Worm (Caenorhabditis elegans): ENCODE results near the gene clec-51.

clec-51 gene

ce11 chrIV:8206314-8206713, 42.7 kb upstream of the clec-51 start, which contains the start of gene svh-1:
Gene svh-1 (plus strand): TSS chrIV:8206614.
- no peak for TF ChIP-seq ttx-3 (tag; optimal IDR thresholded peaks at IDR 0.05)
- TF ChIP-seq pha-2 (tag; optimal IDR thresholded peaks at IDR 0.05), result no peak
- no peak for TF ChIP-seq hlh-15 (tag; optimal IDR thresholded peaks at IDR 0.05)
- TF ChIP-seq ahr-1 (tag; optimal IDR thresholded peaks at IDR 0.05), result no peak
- no peak for TF ChIP-seq ceh-14 (tag; optimal IDR thresholded peaks at IDR 0.05)
- no peak for TF ChIP-seq nhr-232 (tag; optimal IDR thresholded peaks at IDR 0.05)
- no peak for TF ChIP-seq sox-2 (GFP tag; IDR thresholded peaks at IDR 0.05)
- TF ChIP-seq eyg-1 (tag; optimal IDR thresholded peaks at IDR 0.05), result no peak
- no peak for TF ChIP-seq unc-42 (tag; optimal IDR thresholded peaks at IDR 0.05)
- no peak for TF ChIP-seq ceh-22 (tag; optimal IDR thresholded peaks at IDR 0.05)
- no peak for TF ChIP-seq pag-3 (tag; optimal IDR thresholded peaks at IDR 0.05; ENCODE audit: borderline replicate concordance)
- no peak for TF ChIP-seq hlh-8 (tag; optimal IDR thresholded peaks at IDR 0.05)
- no peak for TF ChIP-seq K09A11.1 (tag; optimal IDR thresholded peaks at IDR 0.05; ENCODE audit: insufficient read depth)
- TF ChIP-seq dve-1 (tag; optimal IDR thresholded peaks at IDR 0.05), result no peak
- TF ChIP-seq tbx-7 (tag; optimal IDR thresholded peaks at IDR 0.05), result no peak
- no peak for TF ChIP-seq ceh-45 (GFP tag; IDR thresholded peaks at IDR 0.05)
- no peak for TF ChIP-seq pqm-1 (tag; optimal IDR thresholded peaks at IDR 0.05)
- TF ChIP-seq pros-1 (tag; optimal IDR thresholded peaks at IDR 0.05), result no peak
- TF ChIP-seq mec-3 (tag; optimal IDR thresholded peaks at IDR 0.05; ENCODE audit: borderline replicate concordance), result no peak

ce11 chrIV:8205272-8206098, 41.9 kb upstream of the clec-51 start, which contains the start of gene hgrs-1:
Gene hgrs-1 (minus strand): TSS chrIV:8206048.
- peak; percentile 29 for TF ChIP-seq nfya-1 (tag; optimal IDR thresholded peaks at IDR 0.05)
- TF ChIP-seq ceh-31 (tag; optimal IDR thresholded peaks at IDR 0.05), result peak; percentile 25
- no peak for TF ChIP-seq rnt-1 (tag; optimal IDR thresholded peaks at IDR 0.05)

ce11 chrIV:8203555-8203954, 40.0 kb upstream of the clec-51 start:
- TF ChIP-seq dve-1 (tag; optimal IDR thresholded peaks at IDR 0.05) (no peak), unc-55 (GFP tag; optimal IDR thresholded peaks at IDR 0.05) (no peak), C08G9.2 (tag; optimal IDR thresholded peaks at IDR 0.05) (no peak), hlh-13 (GFP tag; optimal IDR thresholded peaks at IDR 0.05) (no peak)

- TF ChIP-seq odd-2 (tag; optimal IDR thresholded peaks at IDR 0.05) (no peak), nfya-1 (tag; optimal IDR thresholded peaks at IDR 0.05) (no peak), ceh-18 (tag; optimal IDR thresholded peaks at IDR 0.05) (no peak), K09A11.1 (tag; optimal IDR thresholded peaks at IDR 0.05; ENCODE audit: insufficient read depth) (no peak), K02D7.2 (tag; optimal IDR thresholded peaks at IDR 0.05) (no peak), ceh-31 (tag; optimal IDR thresholded peaks at IDR 0.05) (no peak), unc-42 (tag; optimal IDR thresholded peaks at IDR 0.05) (no peak)
These were observed 37.5 kb upstream of the clec-51 start, which contains the start of gene glrx-22 for ce11 chrIV:8201133-8201532. Gene glrx-22 (minus strand): TSS chrIV:8201233.

ce11 chrIV:8199824-8200223, 36.2 kb upstream of the clec-51 start:
- TF ChIP-seq nhr-11 (tag; optimal IDR thresholded peaks at IDR 0.05) (no peak), gmeb-2 (tag; optimal IDR thresholded peaks at IDR 0.05) (no peak), Y22D7AL.16 (tag; optimal IDR thresholded peaks at IDR 0.05) (no peak), ceh-30 (tag; optimal IDR thresholded peaks at IDR 0.05) (no peak), mec-3 (tag; optimal IDR thresholded peaks at IDR 0.05; ENCODE audit: borderline replicate concordance) (no peak), unc-86 (tag; optimal IDR thresholded peaks at IDR 0.05) (no peak), ceh-6 (GFP tag; optimal IDR thresholded peaks at IDR 0.05) (no peak), nfya-1 (tag; optimal IDR thresholded peaks at IDR 0.05) (no peak), unc-55 (GFP tag; optimal IDR thresholded peaks at IDR 0.05) (no peak), pha-4 (tag; optimal IDR thresholded peaks at IDR 0.05) (no peak), pat-9 (tag; optimal IDR thresholded peaks at IDR 0.05) (no peak), tbx-7 (tag; optimal IDR thresholded peaks at IDR 0.05) (no peak), fkh-6 (tag; optimal IDR thresholded peaks at IDR 0.05) (no peak), C08G9.2 (tag; optimal IDR thresholded peaks at IDR 0.05) (no peak), hlh-30 (tag; optimal IDR thresholded peaks at IDR 0.05; ENCODE audit: insufficient read depth) (no peak), lin-11 (tag; optimal IDR thresholded peaks at IDR 0.05) (no peak), unc-3 (GFP tag; conservative IDR thresholded peaks at IDR 0.05) (no peak), unc-3 (tag; optimal IDR thresholded peaks at IDR 0.05) (no peak)
